Fruit fly (Drosophila melanogaster) whole organism, embryonic: ENCODE measurements around the gene ND-B16.6.
A peak's percentile ranks its signal among the peaks of the same experiment; 100 is the strongest.

Experiments used
- CG11085 ChIP-seq: fragments of 200-800 bp; sonication (Bioruptor generic); IDR thresholded peaks from 2 replicates; pipeline ENCODE4 v1.3.6; 2022; ENCODE audit warnings: missing biosample characterization, missing genetic modification characterization
- CG11456 ChIP-seq: fragments of 200-800 bp; sonication (Bioruptor generic); IDR thresholded peaks from 3 replicates; pipeline ENCODE4 v1.3.6; 2022; ENCODE audit warnings: missing biosample characterization, missing genetic modification characterization
- CG12391 ChIP-seq: fragments of 200-800 bp; sonication (Bioruptor generic); optimal IDR thresholded peaks from 3 replicates; lab custom pipeline; 2018; ENCODE audit warnings: missing biosample characterization, mild to moderate bottlenecking, missing genetic modification characterization, moderate library complexity
- CG13894 ChIP-seq: fragments of 200-800 bp; sonication (Bioruptor generic); optimal IDR thresholded peaks from 3 replicates; lab custom pipeline; 2018; ENCODE audit warnings: missing biosample characterization, mild to moderate bottlenecking, missing genetic modification characterization, moderate library complexity
- CG15514 ChIP-seq: fragments of 200-800 bp; sonication (Bioruptor generic); optimal IDR thresholded peaks from 3 replicates; lab custom pipeline; 2017; ENCODE audit warnings: missing biosample characterization, missing genetic modification characterization, mild to moderate bottlenecking, moderate library complexity, missing genetic modification reagents
- CG1603 ChIP-seq: fragments of 200-800 bp; sonication (Bioruptor generic); optimal IDR thresholded peaks from 2 replicates; lab custom pipeline; 2019; ENCODE audit warnings: missing biosample characterization, mild to moderate bottlenecking, missing genetic modification characterization, moderate library complexity
- CG16813 ChIP-seq: fragments of 200-800 bp; sonication (Bioruptor generic); IDR thresholded peaks from 3 replicates; pipeline ENCODE4 v1.3.6; 2022; ENCODE audit warnings: missing biosample characterization, missing genetic modification characterization; ENCODE audit not compliant: partially characterized antibody
- CG16863 ChIP-seq: fragments of 200-800 bp; sonication (Bioruptor generic); optimal IDR thresholded peaks from 3 replicates; lab custom pipeline; 2016; ENCODE audit warnings: missing biosample characterization, missing genetic modification characterization
- CG18262 ChIP-seq: fragments of 200-800 bp; optimal IDR thresholded peaks from 3 replicates; lab custom pipeline; 2019; ENCODE audit warnings: missing biosample characterization, mild to moderate bottlenecking, missing genetic modification characterization, moderate library complexity
- CG1832 ChIP-seq: fragments of 200-800 bp; sonication (Bioruptor generic); optimal IDR thresholded peaks from 2 replicates; lab custom pipeline; 2017; ENCODE audit warnings: missing biosample characterization, mild to moderate bottlenecking, missing genetic modification characterization, inconsistent platforms
- CG18476 ChIP-seq: fragments of 200-800 bp; sonication (Bioruptor generic); optimal IDR thresholded peaks from 2 replicates; lab custom pipeline; 2016; ENCODE audit warnings: missing biosample characterization, mild to moderate bottlenecking, missing genetic modification characterization
- CG33557 ChIP-seq: fragments of 200-800 bp; sonication (Bioruptor generic); optimal IDR thresholded peaks from 2 replicates; lab custom pipeline; 2019; ENCODE audit warnings: missing biosample characterization, mild to moderate bottlenecking, missing genetic modification characterization, moderate library complexity
- CG8290 ChIP-seq, 3 experiments: fragments of 200-800 bp; sonication (Bioruptor generic); optimal IDR thresholded peaks; 2 replicates each; lab custom pipeline; 2016 to 2019; ENCODE audit warnings: missing biosample characterization in 3 of 3, missing genetic modification characterization in 3 of 3, mild to moderate bottlenecking in 2 of 3, moderate library complexity in 1 of 3
- CG9437 ChIP-seq: fragments of 200-800 bp; sonication (Bioruptor generic); optimal IDR thresholded peaks from 2 replicates; lab custom pipeline; 2018; ENCODE audit warnings: missing biosample characterization, mild to moderate bottlenecking, missing genetic modification characterization
- CoRest ChIP-seq: fragments of 200-800 bp; sonication (Bioruptor generic); optimal IDR thresholded peaks from 3 replicates; lab custom pipeline; 2018; ENCODE audit warnings: missing biosample characterization, mild to moderate bottlenecking, missing genetic modification characterization, moderate library complexity
- Dad ChIP-seq: fragments of 200-800 bp; sonication (Bioruptor generic); optimal IDR thresholded peaks from 3 replicates; lab custom pipeline; 2016; ENCODE audit warnings: missing biosample characterization, missing genetic modification characterization
- Dfd ChIP-seq, 2 experiments: fragments of >200 bp; optimal IDR thresholded peaks; 2 replicates each; lab custom pipeline; 2017; ENCODE audit warnings: missing biosample characterization in 2 of 2, missing genetic modification characterization in 2 of 2
- Dll ChIP-seq: fragments of 200-800 bp; sonication (Bioruptor generic); IDR thresholded peaks from 4 replicates; pipeline ENCODE4 v1.3.6; 2022; ENCODE audit warnings: missing biosample characterization, missing genetic modification characterization; ENCODE audit not compliant: partially characterized antibody
- H15 ChIP-seq: fragments of 200-800 bp; sonication (Bioruptor generic); IDR thresholded peaks from 3 replicates; pipeline ENCODE4 v1.3.6; 2022; ENCODE audit warnings: missing biosample characterization, missing genetic modification characterization
- HHEX ChIP-seq: fragments of 200-800 bp; sonication (Bioruptor generic); optimal IDR thresholded peaks from 3 replicates; lab custom pipeline; 2017; ENCODE audit warnings: missing biosample characterization, mild to moderate bottlenecking, missing genetic modification characterization, missing genetic modification reagents
- HLH54F ChIP-seq: fragments of 200-800 bp; sonication (Bioruptor generic); optimal IDR thresholded peaks from 3 replicates; lab custom pipeline; 2016; ENCODE audit warnings: missing biosample characterization, missing genetic modification characterization
- Hr39 ChIP-seq: fragments of >200 bp; optimal IDR thresholded peaks from 2 replicates; lab custom pipeline; 2017
- Hr51 ChIP-seq, 2 experiments: fragments of 200-800 bp; sonication (Bioruptor generic); optimal IDR thresholded peaks; 2 replicates in 1 of 2; 3 replicates in 1 of 2; lab custom pipeline; 2016 to 2018; ENCODE audit warnings: missing biosample characterization in 2 of 2, missing genetic modification characterization in 2 of 2, mild to moderate bottlenecking in 1 of 2, moderate library complexity in 1 of 2
- Hr78 ChIP-seq, 2 experiments: fragments of 200-800 bp in 1 of 2; fragments of >200 bp in 1 of 2; sonication (Bioruptor generic) in 1 of 2; optimal IDR thresholded peaks; 2 replicates each; lab custom pipeline; 2017 to 2019; ENCODE audit warnings: missing biosample characterization in 2 of 2, missing genetic modification characterization in 2 of 2, mild to moderate bottlenecking in 1 of 2, moderate library complexity in 1 of 2
- MTF-1 ChIP-seq: fragments of 200-800 bp; sonication (Bioruptor generic); optimal IDR thresholded peaks from 2 replicates; lab custom pipeline; 2018; ENCODE audit warnings: missing biosample characterization, mild to moderate bottlenecking, missing genetic modification characterization, borderline replicate concordance
- Med ChIP-seq: fragments of 200-800 bp; sonication (Bioruptor generic); peaks from one replicate; lab custom pipeline; 2016; ENCODE audit warnings: missing biosample characterization, missing genetic modification characterization, mild to moderate bottlenecking, inconsistent platforms, moderate library complexity
- Ptx1 ChIP-seq: fragments of 200-800 bp; sonication (Bioruptor generic); IDR thresholded peaks from 2 replicates; pipeline ENCODE4 v1.3.6; 2022; ENCODE audit warnings: missing biosample characterization, missing genetic modification characterization
- Sox100B ChIP-seq: fragments of 200-800 bp; sonication (Bioruptor generic); optimal IDR thresholded peaks from 3 replicates; lab custom pipeline; 2018; ENCODE audit warnings: missing biosample characterization, mild to moderate bottlenecking, missing genetic modification characterization
- Xbp1 ChIP-seq: fragments of 200-800 bp; sonication (Bioruptor generic); optimal IDR thresholded peaks from 3 replicates; lab custom pipeline; 2016; ENCODE audit warnings: missing biosample characterization, mild to moderate bottlenecking, missing genetic modification characterization
- abd-A ChIP-seq: fragments of 200-800 bp; sonication (Bioruptor generic); optimal IDR thresholded peaks from 3 replicates; lab custom pipeline; 2019; ENCODE audit warnings: missing biosample characterization, mild to moderate bottlenecking, missing genetic modification characterization, moderate library complexity
- az2 ChIP-seq: fragments of 200-800 bp; sonication (Bioruptor generic); optimal IDR thresholded peaks from 3 replicates; lab custom pipeline; 2016; ENCODE audit warnings: missing biosample characterization, missing genetic modification characterization
- caup ChIP-seq: fragments of 200-800 bp; sonication (Bioruptor generic); optimal IDR thresholded peaks from 3 replicates; lab custom pipeline; 2017; ENCODE audit warnings: missing biosample characterization, mild to moderate bottlenecking, missing genetic modification characterization, moderate library complexity; ENCODE audit not compliant: severe bottlenecking
- chinmo ChIP-seq: fragments of 200-800 bp; sonication (Bioruptor generic); IDR thresholded peaks from 4 replicates; pipeline ENCODE4 v1.3.6; 2022; ENCODE audit warnings: missing biosample characterization, missing genetic modification characterization; ENCODE audit not compliant: partially characterized antibody
- dmrt99B ChIP-seq: fragments of 200-800 bp; sonication (Bioruptor generic); optimal IDR thresholded peaks from 2 replicates; lab custom pipeline; 2018; ENCODE audit warnings: missing biosample characterization, mild to moderate bottlenecking, missing genetic modification characterization, moderate library complexity
- eve ChIP-seq, 2 experiments: fragments of >200 bp; optimal IDR thresholded peaks; 2 replicates each; lab custom pipeline; 2017; ENCODE audit warnings: missing biosample characterization in 2 of 2, missing genetic modification characterization in 2 of 2
- grau ChIP-seq: fragments of 200-800 bp; optimal IDR thresholded peaks from 3 replicates; lab custom pipeline; 2019; ENCODE audit warnings: missing biosample characterization, mild to moderate bottlenecking, missing genetic modification characterization, moderate library complexity
- ham ChIP-seq: fragments of 200-800 bp; sonication (Bioruptor generic); IDR thresholded peaks from 2 replicates; pipeline ENCODE4 v1.3.6; 2022; ENCODE audit warnings: missing biosample characterization, missing genetic modification characterization
- nerfin-2 ChIP-seq: fragments of 200-800 bp; sonication (Bioruptor generic); IDR thresholded peaks from 2 replicates; pipeline ENCODE4 v1.3.6; 2022; ENCODE audit warnings: missing biosample characterization, missing genetic modification characterization; ENCODE audit not compliant: partially characterized antibody
- row ChIP-seq: fragments of 200-800 bp; sonication (Bioruptor generic); IDR thresholded peaks from 3 replicates; pipeline ENCODE4 v1.3.6; 2022; ENCODE audit warnings: missing biosample characterization, missing genetic modification characterization
- sens ChIP-seq: fragments of 200-800 bp; sonication (Bioruptor generic); peaks from one replicate; lab custom pipeline; 2016; ENCODE audit warnings: missing biosample characterization, missing genetic modification characterization
- sisA ChIP-seq: fragments of 200-800 bp; sonication (Bioruptor generic); IDR thresholded peaks from 2 replicates; pipeline ENCODE4 v1.3.6; 2022; ENCODE audit warnings: missing biosample characterization, missing genetic modification characterization
- slp2 ChIP-seq: fragments of 200-800 bp; sonication (Bioruptor generic); optimal IDR thresholded peaks from 2 replicates; lab custom pipeline; 2016; ENCODE audit warnings: missing biosample characterization, missing genetic modification characterization
- tin ChIP-seq: fragments of 200-800 bp; sonication (Bioruptor generic); optimal IDR thresholded peaks from 3 replicates; lab custom pipeline; 2016; ENCODE audit warnings: missing biosample characterization, missing genetic modification characterization
- tio ChIP-seq: fragments of 200-800 bp; sonication (Bioruptor generic); optimal IDR thresholded peaks from 2 replicates; lab custom pipeline; 2017; ENCODE audit warnings: missing biosample characterization, missing genetic modification characterization, inconsistent platforms
- tna ChIP-seq: fragments of 200-800 bp; sonication (Bioruptor generic); IDR thresholded peaks from 2 replicates; pipeline ENCODE4 v1.3.6; 2022; ENCODE audit warnings: missing biosample characterization, missing genetic modification characterization; ENCODE audit not compliant: partially characterized antibody
- unpg ChIP-seq: fragments of 200-800 bp; sonication (Bioruptor generic); optimal IDR thresholded peaks from 3 replicates; lab custom pipeline; 2018; ENCODE audit warnings: missing biosample characterization, mild to moderate bottlenecking, missing genetic modification characterization, moderate library complexity

Gene ND-B16.6

DNA sequence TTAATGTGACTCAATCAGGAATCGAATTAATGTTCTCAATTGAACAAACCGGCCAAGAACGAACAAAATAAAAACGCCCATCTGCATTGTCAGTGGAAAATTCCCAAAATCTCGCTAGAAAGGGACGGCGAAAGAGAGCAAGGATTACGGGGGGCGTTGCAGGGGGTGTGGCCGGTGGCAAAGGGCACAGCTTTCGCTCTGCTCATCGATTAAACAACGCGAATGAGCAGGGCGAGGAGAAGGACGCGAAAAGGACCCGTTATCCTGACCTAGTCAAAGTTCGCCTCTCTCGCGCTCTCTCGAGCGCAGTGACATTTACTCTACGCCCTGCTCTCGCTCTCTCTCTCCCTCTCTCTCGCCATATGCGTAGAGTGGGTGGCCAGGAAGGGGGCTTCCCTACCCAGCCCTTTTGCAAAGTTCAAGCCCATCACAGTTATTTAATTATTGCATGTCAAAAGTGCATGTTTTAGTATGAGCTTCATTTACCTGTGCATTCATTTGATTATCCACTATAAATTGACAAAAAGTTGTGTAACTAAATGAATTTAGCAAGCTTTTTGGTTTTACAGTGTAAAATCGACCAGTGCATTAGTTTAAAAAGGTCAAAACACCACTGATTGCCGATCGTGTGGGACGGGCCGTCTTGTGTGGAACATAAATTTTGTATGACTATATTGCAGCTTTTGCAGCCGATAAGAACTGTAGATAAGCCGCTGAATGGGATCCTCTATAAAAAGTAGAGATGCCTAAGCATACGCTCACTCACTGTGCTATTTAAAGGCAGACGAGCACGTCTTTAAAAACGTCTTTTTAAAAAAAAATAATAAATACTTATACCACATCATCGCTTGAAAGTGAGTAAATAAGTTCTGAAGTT lies 11.2 kb downstream of the ND-B16.6 start (continued):
- TF ChIP-seq Sox100B (GFP tag; lab: Kevin White, UChicago) (peak; percentile 19), ham (no peak), tin (peak; percentile 6), sisA (GFP tag; lab: Robert Waterston, UW) (peak; percentile 42; the same call in 1 of the 2 replicates), MTF-1 (no peak), grau (tag; lab: Kevin White, UChicago) (peak; percentile 4), CG8290 (GFP tag; optimal IDR thresholded peaks at IDR 0.05; lab: Kevin White, UChicago) (no peak), CG8290 (tag; optimal IDR thresholded peaks at IDR 0.05; lab: Kevin White, UChicago) (peak in 1 of 2 experiments; percentile 32), Dll (GFP tag; lab: Robert Waterston, UW) (no peak), CG11456 (0 out of 3 replicates have a peak, but pooled peaks have one; percentile 39), unpg (peak; percentile 0), CG9437 (GFP tag; lab: Kevin White, UChicago) (peak; percentile 19), CG15514 (no peak), Med (GFP tag; lab: Kevin White, UChicago) (peak; percentile 79), nerfin-2 (GFP tag; lab: Robert Waterston, UW) (no peak), CG16863 (GFP tag; lab: Kevin White, UChicago) (no peak), CG1832 (GFP tag; lab: Kevin White, UChicago) (no peak), caup (GFP tag; lab: Kevin White, UChicago) (no peak), HHEX (GFP tag; lab: Kevin White, UChicago) (peak; percentile 29), Hr51 (GFP tag; optimal IDR thresholded peaks at IDR 0.05; lab: Kevin White, UChicago) (peak in 1 of 2 experiments; percentile 32), CG1603 (peak; percentile 31), Ptx1 (GFP tag; lab: Robert Waterston, UW) (no peak), CG18262 (tag; lab: Kevin White, UChicago) (peak; percentile 31), Hr39 (lab: Kevin White, UChicago) (no peak), CG12391 (tag; lab: Kevin White, UChicago) (no peak), sens (GFP tag; lab: Kevin White, UChicago) (peak; percentile 66), CG11085 (GFP tag; lab: Robert Waterston, UW) (0 out of 2 replicates have a peak, but pooled peaks have one; percentile 21), az2 (no peak), H15 (peak; percentile 8; the same call in 1 of the 3 replicates), HLH54F (peak; percentile 4), CG33557 (no peak), eve (GFP tag; optimal IDR thresholded peaks at IDR 0.05; lab: Kevin White, UChicago) (peak in 1 of 2 experiments; percentile 66), row (GFP tag; lab: Robert Waterston, UW) (peak; percentile 40; the same call in 1 of the 3 replicates), Hr78 (GFP tag; optimal IDR thresholded peaks at IDR 0.05; lab: Kevin White, UChicago) (peak in 1 of 2 experiments; percentile 9), Dfd (GFP tag; optimal IDR thresholded peaks at IDR 0.05; lab: Kevin White, UChicago) (no peak), CG18476 (no peak), CG16813 (GFP tag; lab: Robert Waterston, UW) (no peak), tna (GFP tag; lab: Robert Waterston, UW) (no peak), dmrt99B (tag; lab: Kevin White, UChicago) (peak; percentile 32), Xbp1 (GFP tag; lab: Kevin White, UChicago) (peak; percentile 38), CG13894 (no peak), CoRest (tag; lab: Kevin White, UChicago) (no peak), abd-A (peak; percentile 18), chinmo (GFP tag; lab: Robert Waterston, UW) (no peak), slp2 (GFP tag; lab: Kevin White, UChicago) (no peak), Dad (GFP tag; lab: Kevin White, UChicago) (peak; percentile 28), tio (GFP tag; lab: Kevin White, UChicago) (peak; percentile 11)
